Fruit fly (Drosophila melanogaster) Kc167 (cell line): ENCODE data around the gene Imp.

ENCODE experiments used
- Myc ChIP-seq: fragments of >200 bp; optimal IDR thresholded peaks from 2 replicates; lab custom pipeline; 2017; ENCODE audit warnings: missing external identifiers
- Sin3A ChIP-seq: fragments of >200 bp; optimal IDR thresholded peaks from 2 replicates; lab custom pipeline; 2018; ENCODE audit warnings: missing external identifiers
- h ChIP-seq: fragments of >200 bp; optimal IDR thresholded peaks from 3 replicates; lab custom pipeline; 2018; ENCODE audit warnings: missing external identifiers
- insv ChIP-seq: fragments of >200 bp; optimal IDR thresholded peaks from 3 replicates; lab custom pipeline; 2018; ENCODE audit warnings: missing external identifiers
- psq ChIP-seq: fragments of >200 bp; optimal IDR thresholded peaks from 2 replicates; lab custom pipeline; 2017; ENCODE audit warnings: missing external identifiers
- ttk ChIP-seq: sonication (Bioruptor generic); optimal IDR thresholded peaks from 2 replicates; lab custom pipeline; 2017; ENCODE audit warnings: missing external identifiers

DNA sequence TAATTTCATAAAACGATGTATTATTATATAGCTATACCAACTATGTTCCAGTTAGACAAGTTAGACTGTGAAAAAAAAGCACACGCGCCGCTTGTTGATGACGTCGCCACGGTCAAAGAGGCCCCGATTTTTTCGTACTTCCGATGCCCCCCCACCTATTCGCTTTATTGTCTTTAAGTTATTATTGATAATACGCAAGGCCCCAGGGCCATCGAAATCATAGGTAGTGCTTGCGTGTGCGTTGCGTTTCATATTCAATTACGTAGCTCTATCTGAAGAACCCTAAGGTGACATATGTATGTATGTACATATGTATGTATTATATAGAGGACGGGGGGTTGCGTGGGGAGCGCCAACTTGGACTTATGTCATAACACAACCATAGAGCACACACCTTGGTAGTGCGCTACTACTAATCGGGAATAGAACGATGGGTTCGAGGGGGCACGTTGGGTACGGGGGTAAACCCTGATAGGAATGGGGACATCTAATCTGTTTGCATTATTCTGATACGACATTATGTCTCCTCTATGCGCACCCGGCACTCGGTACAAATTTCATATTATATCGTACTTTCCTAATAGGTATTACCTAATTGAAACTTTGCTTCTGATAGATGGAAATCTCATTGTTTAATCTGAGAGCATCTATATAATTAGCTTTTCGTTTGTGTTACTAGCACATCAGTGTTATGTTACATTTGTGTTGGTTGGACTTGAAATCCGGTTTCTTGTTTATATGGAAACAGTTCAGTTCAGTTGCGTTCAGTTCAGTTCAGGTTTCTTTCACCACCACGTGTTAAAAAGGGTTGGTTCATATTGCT is 84.3 kb downstream of the Imp start:
- TF ChIP-seq insv (lab: Kevin White, UChicago) (no peak), Myc (lab: Kevin White, UChicago) (no peak), Sin3A (lab: Kevin White, UChicago) (no peak), psq (lab: Kevin White, UChicago) (no peak), h (lab: Kevin White, UChicago) (no peak), ttk (lab: Kevin White, UChicago) (no peak)
